Worm (Caenorhabditis elegans) whole organism, mixed stage, embryonic: ENCODE results near the gene clec-205.

Experiments used
- blmp-1 ChIP-seq: fragments of 150-350 bp; optimal IDR thresholded peaks from 2 replicates; lab custom pipeline; 2014; ENCODE audit warnings: missing biosample characterization, missing genetic modification characterization
- ceh-39 ChIP-seq: fragments of 150-350 bp; optimal IDR thresholded peaks from 2 replicates; lab custom pipeline; 2014; ENCODE audit warnings: missing biosample characterization, missing genetic modification characterization
- ces-1 ChIP-seq: fragments of 150-350 bp; optimal IDR thresholded peaks from 2 replicates; lab custom pipeline; 2014; ENCODE audit warnings: missing biosample characterization, missing genetic modification reagents, missing genetic modification characterization
- cnd-1 ChIP-seq: fragments of 200-800 bp; sonication (Bioruptor generic); optimal IDR thresholded peaks from 2 replicates; lab custom pipeline; 2018; ENCODE audit warnings: mild to moderate bottlenecking, missing genetic modification characterization, missing compliant biosample characterization
- elt-1 ChIP-seq: sonication (generic microtip); optimal IDR thresholded peaks from 2 replicates; lab custom pipeline; 2017; ENCODE audit warnings: missing genetic modification characterization, mild to moderate bottlenecking, missing compliant biosample characterization, antibody characterized with exemption, moderate library complexity, borderline replicate concordance; ENCODE audit not compliant: insufficient read depth
- lin-13 ChIP-seq: fragments of 150-350 bp; optimal IDR thresholded peaks from 2 replicates; lab custom pipeline; 2014; ENCODE audit warnings: missing biosample characterization, missing genetic modification characterization
- mep-1 ChIP-seq: fragments of 150-350 bp; optimal IDR thresholded peaks from 2 replicates; lab custom pipeline; 2017; ENCODE audit warnings: missing biosample characterization, missing genetic modification reagents, missing genetic modification characterization, inconsistent platforms
- nhr-12 ChIP-seq: fragments of 150-350 bp; optimal IDR thresholded peaks from 2 replicates; lab custom pipeline; 2014; ENCODE audit warnings: missing biosample characterization, missing genetic modification characterization
- nhr-76 ChIP-seq: sonication (generic microtip); optimal IDR thresholded peaks from 2 replicates; lab custom pipeline; 2017; ENCODE audit warnings: missing biosample characterization, missing genetic modification characterization
- sptf-1 ChIP-seq: sonication (generic microtip); optimal IDR thresholded peaks from 2 replicates; lab custom pipeline; 2017; ENCODE audit warnings: mild to moderate bottlenecking, missing genetic modification characterization, moderate library complexity, missing compliant biosample characterization
- unc-39 ChIP-seq: fragments of 150-350 bp; optimal IDR thresholded peaks from 2 replicates; lab custom pipeline; 2014; ENCODE audit warnings: missing biosample characterization, missing genetic modification characterization
- unc-62 ChIP-seq: fragments of 150-350 bp; optimal IDR thresholded peaks from 2 replicates; lab custom pipeline; 2014; ENCODE audit warnings: missing biosample characterization, missing genetic modification reagents, missing genetic modification characterization

- TF ChIP-seq nhr-12 (no peak), unc-39 (tag; lab: Kevin White, UChicago) (no peak), ceh-39 (tag; lab: Kevin White, UChicago) (no peak), mep-1 (tag; lab: Kevin White, UChicago) (no peak), unc-62 (GFP tag; lab: Kevin White, UChicago) (no peak), nhr-76 (no peak), cnd-1 (tag; lab: Kevin White, UChicago) (no peak), ces-1 (GFP tag; lab: Kevin White, UChicago) (no peak), blmp-1 (tag; lab: Kevin White, UChicago) (no peak), elt-1 (no peak), sptf-1 (tag; lab: Kevin White, UChicago) (no peak), lin-13 (tag; lab: Kevin White, UChicago) (no peak)
Observed at ce11 chrV:1731918-1732317, 28.8 kb upstream of the clec-205 start, which contains the start of gene gst-21.
